Worm (Caenorhabditis elegans) whole organism, mixed stage, embryonic: ENCODE measurements around the gene K07D4.5.

Experiments used
- blmp-1 ChIP-seq: fragments of 150-350 bp; optimal IDR thresholded peaks from 2 replicates; lab custom pipeline; 2014; ENCODE audit warnings: missing biosample characterization, missing genetic modification characterization
- drap-1 ChIP-seq: fragments of 200-800 bp; sonication (Bioruptor generic); optimal IDR thresholded peaks from 3 replicates; lab custom pipeline; 2018; ENCODE audit warnings: mild to moderate bottlenecking, missing genetic modification characterization, missing compliant biosample characterization
- lin-13 ChIP-seq: fragments of 150-350 bp; optimal IDR thresholded peaks from 2 replicates; lab custom pipeline; 2014; ENCODE audit warnings: missing biosample characterization, missing genetic modification characterization
- lsy-2 ChIP-seq: fragments of 150-350 bp; optimal IDR thresholded peaks from 2 replicates; lab custom pipeline; 2014; ENCODE audit warnings: missing biosample characterization, missing genetic modification characterization
- mep-1 ChIP-seq: fragments of 150-350 bp; optimal IDR thresholded peaks from 2 replicates; lab custom pipeline; 2017; ENCODE audit warnings: missing biosample characterization, missing genetic modification reagents, missing genetic modification characterization, inconsistent platforms
- pha-4 ChIP-seq: fragments of 150-350 bp; optimal IDR thresholded peaks from 2 replicates; lab custom pipeline; 2018; ENCODE audit warnings: missing biosample characterization, missing genetic modification reagents, missing genetic modification characterization
- snpc-4 ChIP-seq: fragments of 150-350 bp; optimal IDR thresholded peaks from 2 replicates; lab custom pipeline; 2014; ENCODE audit warnings: missing biosample characterization, missing genetic modification characterization
- sptf-1 ChIP-seq: sonication (generic microtip); optimal IDR thresholded peaks from 2 replicates; lab custom pipeline; 2017; ENCODE audit warnings: mild to moderate bottlenecking, missing genetic modification characterization, moderate library complexity, missing compliant biosample characterization
- unc-39 ChIP-seq: fragments of 150-350 bp; optimal IDR thresholded peaks from 2 replicates; lab custom pipeline; 2014; ENCODE audit warnings: missing biosample characterization, missing genetic modification characterization
- unc-62 ChIP-seq: fragments of 150-350 bp; optimal IDR thresholded peaks from 2 replicates; lab custom pipeline; 2014; ENCODE audit warnings: missing biosample characterization, missing genetic modification reagents, missing genetic modification characterization
- ztf-11 ChIP-seq: fragments of 150-350 bp; optimal IDR thresholded peaks from 2 replicates; lab custom pipeline; 2014; ENCODE audit warnings: missing biosample characterization, missing genetic modification characterization

ce11 chrII:4025462-4025861 lies at the start of gene K07D4.5:
- no peak for TF ChIP-seq ztf-11 (tag; lab: Kevin White, UChicago)
- TF ChIP-seq sptf-1 (tag; lab: Kevin White, UChicago) = no peak
- no peak for TF ChIP-seq blmp-1
- TF ChIP-seq mep-1 = no peak
- no peak for TF ChIP-seq unc-62
- TF ChIP-seq drap-1 (GFP tag; lab: Kevin White, UChicago) = no peak
- no peak for TF ChIP-seq unc-39
- no peak for TF ChIP-seq pha-4 (tag; lab: Kevin White, UChicago)
- no peak for TF ChIP-seq lin-13 (tag; lab: Kevin White, UChicago)
- no peak for TF ChIP-seq snpc-4
- TF ChIP-seq lsy-2 (tag; lab: Kevin White, UChicago) = no peak
